Fruit fly (Drosophila melanogaster) Kc167 (cell line): ENCODE data around the gene CG12511.

Source experiments
- Myc ChIP-seq: fragments of >200 bp; optimal IDR thresholded peaks from 2 replicates; lab custom pipeline; 2017; ENCODE audit warnings: missing external identifiers
- Sin3A ChIP-seq: fragments of >200 bp; optimal IDR thresholded peaks from 2 replicates; lab custom pipeline; 2018; ENCODE audit warnings: missing external identifiers
- h ChIP-seq: fragments of >200 bp; optimal IDR thresholded peaks from 3 replicates; lab custom pipeline; 2018; ENCODE audit warnings: missing external identifiers
- insv ChIP-seq: fragments of >200 bp; optimal IDR thresholded peaks from 3 replicates; lab custom pipeline; 2018; ENCODE audit warnings: missing external identifiers
- psq ChIP-seq: fragments of >200 bp; optimal IDR thresholded peaks from 2 replicates; lab custom pipeline; 2017; ENCODE audit warnings: missing external identifiers
- ttk ChIP-seq: sonication (Bioruptor generic); optimal IDR thresholded peaks from 2 replicates; lab custom pipeline; 2017; ENCODE audit warnings: missing external identifiers

Gene CG12511

DNA sequence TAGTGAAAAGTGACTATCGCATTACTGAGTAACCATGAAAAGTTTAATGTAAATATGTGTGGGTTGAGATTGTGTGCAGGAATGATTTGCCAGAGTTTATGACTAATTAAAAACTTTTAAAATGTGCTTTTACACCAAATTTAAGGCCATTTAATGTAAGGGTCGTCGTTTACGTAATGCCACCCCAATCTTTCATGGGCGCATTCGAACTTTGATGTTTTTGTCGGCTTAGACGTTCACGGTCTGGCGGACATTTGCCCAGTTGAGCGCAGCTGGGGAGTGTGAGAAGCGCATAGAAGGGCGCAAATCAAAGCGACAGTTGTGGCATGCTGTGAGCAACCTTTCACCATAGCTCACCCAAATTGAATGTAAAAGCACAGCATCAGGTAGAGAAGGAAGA lies at the start of gene CG12511:
CG12511 (plus strand) TSS at position 301 of the 400 bp plus-strand sequence.
- TF ChIP-seq insv (lab: Kevin White, UChicago) (no peak), Sin3A (lab: Kevin White, UChicago) (no peak), psq (no peak)

DNA sequence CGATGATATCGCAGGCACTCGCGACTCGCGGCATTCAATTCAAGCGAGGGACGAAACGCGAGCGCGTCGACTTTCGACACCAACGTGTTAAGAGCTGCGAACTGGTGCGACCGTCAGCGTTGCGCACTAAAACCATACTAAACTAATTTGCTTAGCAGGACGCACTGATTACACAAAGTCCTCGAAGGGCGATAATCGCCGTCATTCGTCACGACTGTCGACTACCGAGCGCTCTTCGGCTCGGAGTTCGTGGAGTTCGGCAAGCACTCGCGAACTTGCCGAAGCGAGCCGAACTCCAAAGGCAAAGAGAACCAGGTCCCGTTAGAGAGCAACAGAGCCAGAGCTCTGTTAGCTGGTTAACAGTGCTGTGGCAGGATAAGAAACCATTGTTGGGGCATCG lies 20.0 kb upstream of the CG12511 start, which contains the start of gene DIP-theta:
DIP-theta (minus strand) TSS at position 146 of the 400 bp plus-strand sequence.
- TF ChIP-seq psq (no peak), Sin3A (lab: Kevin White, UChicago) (no peak), h (lab: Kevin White, UChicago) (no peak), ttk (no peak), insv (lab: Kevin White, UChicago) (no peak), Myc (lab: Kevin White, UChicago) (no peak)

DNA sequence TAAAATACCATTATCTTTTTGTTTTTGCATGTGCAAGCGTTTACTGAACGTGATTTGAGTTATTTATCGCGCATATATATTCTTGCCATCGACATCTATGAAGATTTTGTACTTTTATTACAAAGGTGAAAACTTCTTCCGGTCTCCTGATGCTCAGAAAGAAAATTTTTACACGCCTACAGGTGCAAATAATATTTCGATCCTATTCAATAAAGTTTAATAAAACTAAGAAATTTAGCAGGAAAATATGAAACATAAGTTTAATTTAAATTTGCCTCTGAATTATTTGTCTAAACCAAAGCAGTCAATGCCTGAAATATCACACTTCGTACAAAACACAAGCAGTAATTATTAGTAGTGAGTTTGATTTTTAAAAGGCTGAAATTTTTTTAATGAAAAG lies 15.8 kb upstream of the CG12511 start, which contains the start of gene Hsp60C:
Hsp60C (plus strand) TSS at position 301 of the 400 bp plus-strand sequence.
- TF ChIP-seq Myc (lab: Kevin White, UChicago) (no peak), psq (no peak), ttk (no peak), insv (lab: Kevin White, UChicago) (no peak)

DNA sequence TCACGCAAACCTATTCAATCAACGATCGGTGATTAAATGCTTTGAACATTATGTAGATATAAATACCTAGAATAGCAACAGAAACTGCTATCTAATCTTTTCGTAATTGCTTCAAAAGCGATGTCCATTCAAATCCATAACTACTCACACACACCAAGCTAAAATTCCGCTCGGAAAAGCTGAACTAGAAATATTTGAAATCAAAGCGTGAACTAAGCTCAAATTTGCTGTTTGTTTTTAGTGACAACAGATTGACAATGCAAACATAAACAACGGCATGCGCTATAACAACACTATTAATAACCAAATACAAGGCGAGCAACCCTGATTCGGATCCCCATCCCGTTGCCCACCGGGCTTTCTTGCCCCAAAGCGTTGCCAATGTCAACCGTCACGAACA lies 27.7 kb downstream of the CG12511 start, which contains the start of gene CG7236:
CG7236 (plus strand) TSS at position 301 of the 400 bp plus-strand sequence.
- TF ChIP-seq ttk = no peak
- TF ChIP-seq psq = no peak
- no peak for TF ChIP-seq Myc (lab: Kevin White, UChicago)
- no peak for TF ChIP-seq Sin3A (lab: Kevin White, UChicago)
- no peak for TF ChIP-seq insv (lab: Kevin White, UChicago)
- no peak for TF ChIP-seq h (lab: Kevin White, UChicago)

DNA sequence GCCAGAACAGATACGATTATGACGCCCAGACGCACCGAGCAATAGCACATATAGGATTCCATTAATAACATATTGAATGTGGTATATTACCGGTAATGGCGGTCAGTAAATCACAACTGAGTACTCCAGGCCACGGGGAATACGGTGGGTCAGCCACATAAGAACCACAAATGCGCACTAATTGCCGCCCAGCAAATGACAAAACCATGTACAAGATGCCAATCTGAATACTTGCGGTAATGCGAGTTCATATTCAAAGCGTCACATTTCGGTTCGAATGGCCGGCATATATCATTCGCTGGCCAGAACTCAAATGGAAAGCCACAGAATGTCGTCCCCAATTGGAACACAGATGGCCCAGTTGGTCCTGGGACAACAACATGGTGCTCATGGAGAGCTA lies 38.2 kb downstream of the CG12511 start, which contains the start of the genes CG14007 and CG34011:
CG14007 (minus strand) TSS at position 101 of the 400 bp plus-strand sequence.
CG34011 (plus strand) TSS at position 122 of the 400 bp plus-strand sequence.
- TF ChIP-seq ttk (no peak), h (lab: Kevin White, UChicago) (no peak), insv (lab: Kevin White, UChicago) (no peak), Sin3A (lab: Kevin White, UChicago) (no peak), Myc (lab: Kevin White, UChicago) (no peak), psq (no peak)

DNA sequence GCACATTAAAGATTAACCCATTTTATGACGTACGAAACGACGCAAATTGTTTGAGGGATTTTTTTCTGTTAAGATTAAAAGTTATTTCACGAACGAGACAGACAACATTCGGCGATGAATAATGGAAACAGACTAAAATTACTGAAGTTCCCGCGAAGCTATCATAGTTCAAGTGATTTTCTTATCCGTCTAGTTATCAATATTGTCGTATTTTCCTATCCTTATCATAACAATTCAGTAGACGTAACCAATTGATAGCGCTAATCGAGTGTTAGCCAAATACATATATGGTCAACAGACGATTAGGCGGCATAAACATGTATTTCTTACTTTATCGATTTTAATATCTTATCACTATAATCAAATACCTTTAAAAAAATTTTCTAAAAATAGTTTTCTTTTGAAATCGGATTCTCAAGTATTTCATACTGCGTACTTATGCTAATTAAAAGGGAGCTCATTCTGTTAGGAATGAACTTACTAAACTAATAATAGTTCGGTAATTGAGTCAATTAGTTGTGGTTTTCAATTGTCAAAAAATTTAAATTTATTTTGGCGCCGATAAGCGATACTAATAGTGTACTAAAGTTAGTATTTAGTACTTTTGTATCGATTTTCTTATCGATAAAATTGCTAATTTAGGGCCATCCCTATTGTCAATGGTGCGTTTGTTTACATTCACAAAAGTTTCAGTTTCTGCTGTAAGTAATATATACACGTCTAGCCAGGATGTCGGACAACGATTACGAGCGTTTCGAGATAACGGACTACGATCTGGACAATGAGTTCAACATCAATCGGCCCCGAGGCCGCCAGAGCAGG lies 42.2 kb downstream of the CG12511 start, which contains the start of the genes CG11149 and sip1:
CG11149 (minus strand) TSS at position 493 of the 822 bp plus-strand sequence.
sip1 (plus strand) TSS at position 645 of the 822 bp plus-strand sequence.
- no peak for TF ChIP-seq h (lab: Kevin White, UChicago)
- TF ChIP-seq Sin3A (lab: Kevin White, UChicago) = no peak
- no peak for TF ChIP-seq ttk
- no peak for TF ChIP-seq insv (lab: Kevin White, UChicago)
- no peak for TF ChIP-seq Myc (lab: Kevin White, UChicago)
- no peak for TF ChIP-seq psq

DNA sequence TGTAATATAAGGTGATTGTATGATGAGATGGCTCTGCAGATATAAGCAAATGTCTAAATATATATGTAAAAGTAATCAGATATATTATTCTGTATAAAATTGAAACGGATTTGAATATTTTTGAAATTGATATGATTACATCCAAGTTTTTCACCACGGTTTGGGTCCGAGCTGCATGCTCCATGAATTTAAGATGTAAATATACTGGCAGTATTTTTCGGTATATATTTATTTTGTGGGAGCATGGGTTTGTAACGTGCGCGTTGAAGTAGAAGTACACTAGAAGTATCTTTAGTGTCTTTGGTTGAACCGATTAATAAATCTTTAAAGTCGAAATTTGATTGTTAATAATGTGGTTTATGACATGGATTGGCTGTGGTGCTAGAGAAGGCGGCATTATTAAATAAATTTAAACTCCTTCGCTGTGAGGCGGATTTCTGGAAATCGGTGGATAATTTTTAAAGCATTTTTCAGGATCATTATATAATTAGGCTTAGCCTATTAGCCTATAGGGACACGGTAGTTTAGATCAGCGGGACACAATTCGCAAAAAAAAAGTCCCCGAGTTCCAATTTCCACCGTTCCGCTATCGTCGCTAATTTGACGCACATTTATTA lies 45.6 kb downstream of the CG12511 start:
- TF ChIP-seq psq (no peak), insv (lab: Kevin White, UChicago) (no peak), h (lab: Kevin White, UChicago) (no peak), Myc (lab: Kevin White, UChicago) (no peak), Sin3A (lab: Kevin White, UChicago) (no peak), ttk (no peak)

DNA sequence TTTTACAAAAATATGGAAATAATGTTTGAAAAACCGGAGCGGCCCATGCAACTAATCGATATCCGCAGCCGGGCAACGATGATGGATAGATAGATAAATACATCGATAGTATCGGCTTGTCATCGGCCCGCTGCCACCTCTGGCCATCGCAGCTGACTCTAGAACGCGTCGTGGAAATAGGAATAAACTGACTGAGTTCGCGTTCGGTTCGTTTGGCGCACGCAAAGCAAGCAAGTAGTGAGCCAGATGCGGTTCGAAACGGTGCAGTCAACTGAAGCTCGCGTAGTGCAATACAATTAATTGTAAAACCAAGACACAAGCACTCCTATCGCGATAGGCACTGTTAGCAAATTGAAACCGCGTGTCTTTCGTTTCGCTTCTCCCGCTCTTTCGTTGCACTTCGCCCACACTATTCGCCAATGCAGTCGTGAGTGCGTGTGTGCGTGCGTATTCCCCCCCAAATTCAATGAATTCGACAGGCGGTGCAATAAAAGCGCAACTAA lies 46.2 kb downstream of the CG12511 start, which contains the start of gene CG11030:
CG11030 (plus strand) TSS at position 136 of the 503 bp plus-strand sequence.
- TF ChIP-seq h (lab: Kevin White, UChicago) (no peak), insv (lab: Kevin White, UChicago) (no peak), Sin3A (lab: Kevin White, UChicago) (no peak), ttk (no peak), psq (no peak), Myc (lab: Kevin White, UChicago) (no peak)

DNA sequence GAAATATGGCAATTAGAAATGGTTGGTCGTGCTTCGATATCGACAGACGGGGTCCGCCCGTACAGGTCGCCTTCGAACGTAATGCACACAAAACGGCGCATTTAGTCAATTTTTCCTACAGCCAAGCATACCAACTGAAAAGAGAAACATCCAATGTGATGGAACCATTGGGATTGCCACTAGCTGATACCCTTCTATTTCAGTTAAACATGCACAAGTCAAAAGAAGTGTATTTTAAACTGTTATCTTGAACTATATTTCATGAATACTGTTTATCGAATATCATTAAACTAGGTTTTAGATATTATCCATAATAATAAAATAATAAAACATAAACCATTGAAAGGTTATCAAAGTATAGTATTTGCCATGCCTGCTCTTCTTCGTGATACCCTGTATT lies 47.7 kb downstream of the CG12511 start:
- TF ChIP-seq h (lab: Kevin White, UChicago) (no peak), psq (no peak), insv (lab: Kevin White, UChicago) (no peak), Myc (lab: Kevin White, UChicago) (no peak), Sin3A (lab: Kevin White, UChicago) (no peak), ttk (no peak)

DNA sequence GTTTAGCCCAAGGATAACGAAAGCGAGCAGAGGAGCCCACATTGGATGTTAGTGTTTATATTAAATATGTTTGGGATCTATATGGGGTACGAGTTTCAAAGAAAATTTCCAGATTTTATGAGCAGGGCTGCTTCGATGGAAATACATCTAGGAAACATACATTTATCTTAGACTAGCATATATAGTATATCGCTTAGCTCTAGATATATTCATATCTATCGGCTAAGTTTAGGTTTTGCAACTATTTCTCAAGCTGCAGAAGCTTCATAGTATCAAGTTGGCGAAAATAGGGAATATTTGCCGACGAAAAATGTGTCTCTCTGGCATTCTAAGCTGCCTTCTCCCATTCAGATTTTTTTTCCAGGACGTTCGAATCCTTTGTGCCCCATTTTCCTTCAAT lies 50.3 kb downstream of the CG12511 start, which contains the start of gene CG14006:
CG14006 (minus strand) TSS at position 101 of the 400 bp plus-strand sequence.
- TF ChIP-seq psq (no peak), Sin3A (lab: Kevin White, UChicago) (no peak), insv (lab: Kevin White, UChicago) (no peak), Myc (lab: Kevin White, UChicago) (no peak), ttk (no peak), h (lab: Kevin White, UChicago) (no peak)
